Worm (Caenorhabditis elegans) whole organism, L4/young adult: ENCODE data around the gene sdz-36.

Experiments used
- dao-5 ChIP-seq: sonication (generic microtip); optimal IDR thresholded peaks from 2 replicates; lab custom pipeline; 2016; ENCODE audit warnings: missing genotype, missing genetic modification characterization, moderate library complexity, missing compliant biosample characterization
- him-1 ChIP-seq: sonication (generic microtip); optimal IDR thresholded peaks from 2 replicates; lab custom pipeline; 2016; ENCODE audit warnings: missing genotype, missing genetic modification reagents, missing genetic modification characterization, missing compliant biosample characterization

- TF ChIP-seq dao-5 (no peak), him-1 (tag; lab: Kevin White, UChicago) (no peak)
Observed at ce11 chrIV:9725468-9725985, 34.8 kb downstream of the sdz-36 start.
